Worm (Caenorhabditis elegans) whole organism, L3 larva: ENCODE measurements around the gene clec-239.

ENCODE experiments used
- R02D3.7 ChIP-seq: fragments of 150-350 bp; optimal IDR thresholded peaks from 2 replicates; lab custom pipeline; 2014; ENCODE audit warnings: missing biosample characterization, missing genetic modification characterization
- ceh-16 ChIP-seq: sonication (generic microtip); optimal IDR thresholded peaks from 2 replicates; lab custom pipeline; 2017; ENCODE audit warnings: missing biosample characterization, missing genetic modification characterization
- ceh-28 ChIP-seq: fragments of 150-350 bp; optimal IDR thresholded peaks from 2 replicates; lab custom pipeline; 2014; ENCODE audit warnings: missing biosample characterization, missing genetic modification reagents, missing genetic modification characterization
- ceh-82 ChIP-seq: fragments of 150-350 bp; optimal IDR thresholded peaks from 2 replicates; lab custom pipeline; 2014; ENCODE audit warnings: missing biosample characterization, missing genetic modification characterization
- ceh-9 ChIP-seq: sonication (generic microtip); optimal IDR thresholded peaks from 2 replicates; lab custom pipeline; 2018; ENCODE audit warnings: missing biosample characterization, missing genetic modification characterization
- daf-12 ChIP-seq: fragments of 150-350 bp; optimal IDR thresholded peaks from 2 replicates; lab custom pipeline; 2014; ENCODE audit warnings: missing biosample characterization, missing genetic modification reagents, missing genetic modification characterization
- egl-27 ChIP-seq: sonication (generic microtip); optimal IDR thresholded peaks from 4 replicates; lab custom pipeline; 2017; ENCODE audit warnings: missing biosample characterization, missing genetic modification reagents, missing genetic modification characterization
- egl-5 ChIP-seq: fragments of 150-350 bp; optimal IDR thresholded peaks from 2 replicates; lab custom pipeline; 2017; ENCODE audit warnings: missing biosample characterization, missing genetic modification reagents, missing genetic modification characterization, inconsistent platforms
- elt-1 ChIP-seq: fragments of 150-350 bp; optimal IDR thresholded peaks from 2 replicates; lab custom pipeline; 2014; ENCODE audit warnings: missing biosample characterization, missing genetic modification characterization
- elt-3 ChIP-seq, 3 experiments: fragments of 150-350 bp in 1 of 3; sonication (generic microtip) in 2 of 3; optimal IDR thresholded peaks; 2 replicates in 2 of 3; 4 replicates in 1 of 3; lab custom pipeline; 2014 to 2017; ENCODE audit warnings: missing biosample characterization in 3 of 3, missing genetic modification characterization in 3 of 3
- eor-1 ChIP-seq, 2 experiments: fragments of 150-350 bp; optimal IDR thresholded peaks; 2 replicates each; lab custom pipeline; 2014 to 2018; ENCODE audit warnings: missing biosample characterization in 2 of 2, missing genetic modification characterization in 2 of 2
- fkh-10 ChIP-seq: sonication (generic microtip); optimal IDR thresholded peaks from 2 replicates; lab custom pipeline; 2017; ENCODE audit warnings: missing biosample characterization, missing genetic modification reagents, missing genetic modification characterization
- fkh-2 ChIP-seq: fragments of 150-350 bp; optimal IDR thresholded peaks from 2 replicates; lab custom pipeline; 2014; ENCODE audit warnings: missing biosample characterization, missing genetic modification reagents, missing genetic modification characterization
- fos-1 ChIP-seq: fragments of 150-350 bp; optimal IDR thresholded peaks from 2 replicates; lab custom pipeline; 2014; ENCODE audit warnings: missing biosample characterization, missing genetic modification characterization
- jun-1 ChIP-seq: fragments of 150-350 bp; optimal IDR thresholded peaks from 2 replicates; lab custom pipeline; 2014; ENCODE audit warnings: missing biosample characterization, missing genetic modification reagents, missing genetic modification characterization
- lsy-12 ChIP-seq: sonication (generic microtip); optimal IDR thresholded peaks from 2 replicates; lab custom pipeline; 2016; ENCODE audit warnings: mild to moderate bottlenecking, missing genetic modification characterization, missing compliant biosample characterization
- mdl-1 ChIP-seq: fragments of 150-350 bp; optimal IDR thresholded peaks from 2 replicates; lab custom pipeline; 2014; ENCODE audit warnings: missing biosample characterization, missing genetic modification characterization
- mml-1 ChIP-seq: fragments of 150-350 bp; sonication (generic microtip); optimal IDR thresholded peaks from 3 replicates; lab custom pipeline; 2014; ENCODE audit warnings: missing biosample characterization, missing genetic modification characterization
- nfya-1 ChIP-seq: sonication (generic microtip); optimal IDR thresholded peaks from 2 replicates; lab custom pipeline; 2017; ENCODE audit warnings: missing genetic modification characterization, mild to moderate bottlenecking, missing compliant biosample characterization, antibody characterized with exemption, moderate library complexity; ENCODE audit not compliant: insufficient read depth
- nhr-11 ChIP-seq: fragments of 150-350 bp; optimal IDR thresholded peaks from 2 replicates; lab custom pipeline; 2014; ENCODE audit warnings: missing biosample characterization, missing genetic modification characterization
- nhr-23 ChIP-seq: fragments of 150-350 bp; optimal IDR thresholded peaks from 2 replicates; lab custom pipeline; 2014; ENCODE audit warnings: missing biosample characterization, missing genetic modification reagents, missing genetic modification characterization
- nhr-237 ChIP-seq: fragments of 150-350 bp; optimal IDR thresholded peaks from 2 replicates; lab custom pipeline; 2014; ENCODE audit warnings: missing biosample characterization, missing genetic modification characterization
- nhr-25 ChIP-seq: sonication (generic microtip); optimal IDR thresholded peaks from 2 replicates; lab custom pipeline; 2017; ENCODE audit warnings: missing biosample characterization, missing genetic modification characterization
- nhr-43 ChIP-seq: sonication (generic microtip); optimal IDR thresholded peaks from 2 replicates; lab custom pipeline; 2016; ENCODE audit warnings: mild to moderate bottlenecking, missing genetic modification characterization, missing compliant biosample characterization; ENCODE audit not compliant: poor library complexity, severe bottlenecking
- nhr-67 ChIP-seq: fragments of 150-350 bp; optimal IDR thresholded peaks from 2 replicates; lab custom pipeline; 2014; ENCODE audit warnings: missing biosample characterization, missing genetic modification characterization
- nhr-76 ChIP-seq: fragments of 150-350 bp; sonication (generic microtip); optimal IDR thresholded peaks from 5 replicates; lab custom pipeline; 2014; ENCODE audit warnings: missing biosample characterization, missing genetic modification characterization
- pha-4 ChIP-seq: fragments of 150-350 bp; optimal IDR thresholded peaks from 2 replicates; lab custom pipeline; 2014; ENCODE audit warnings: missing biosample characterization, missing genetic modification reagents, missing genetic modification characterization
- pqm-1 ChIP-seq: fragments of 150-350 bp; optimal IDR thresholded peaks from 2 replicates; lab custom pipeline; 2017; ENCODE audit warnings: missing biosample characterization, missing genetic modification characterization, inconsistent platforms
- skn-1 ChIP-seq: fragments of 150-350 bp; optimal IDR thresholded peaks from 2 replicates; lab custom pipeline; 2014; ENCODE audit warnings: missing biosample characterization, missing genetic modification characterization
- snpc-4 ChIP-seq: fragments of 150-350 bp; optimal IDR thresholded peaks from 2 replicates; lab custom pipeline; 2014; ENCODE audit warnings: missing biosample characterization, missing genetic modification characterization
- tbx-2 ChIP-seq: sonication (generic microtip); optimal IDR thresholded peaks from 2 replicates; lab custom pipeline; 2016; ENCODE audit warnings: mild to moderate bottlenecking, missing genetic modification characterization, missing compliant biosample characterization
- unc-39 ChIP-seq: sonication (generic microtip); optimal IDR thresholded peaks from 4 replicates; lab custom pipeline; 2017; ENCODE audit warnings: missing biosample characterization, missing genetic modification characterization
- unc-62 ChIP-seq: fragments of 150-350 bp; sonication (generic microtip); optimal IDR thresholded peaks from 4 replicates; lab custom pipeline; 2014; ENCODE audit warnings: missing biosample characterization, missing genetic modification reagents, missing genetic modification characterization
- zag-1 ChIP-seq: fragments of 150-350 bp; optimal IDR thresholded peaks from 2 replicates; lab custom pipeline; 2014; ENCODE audit warnings: missing biosample characterization, missing genetic modification characterization
- ztf-11 ChIP-seq: fragments of 150-350 bp; optimal IDR thresholded peaks from 2 replicates; lab custom pipeline; 2014; ENCODE audit warnings: missing biosample characterization, missing genetic modification characterization
- ztf-4 ChIP-seq: fragments of 150-350 bp; optimal IDR thresholded peaks from 2 replicates; lab custom pipeline; 2014; ENCODE audit warnings: missing biosample characterization, missing genetic modification characterization

Gene clec-239

DNA sequence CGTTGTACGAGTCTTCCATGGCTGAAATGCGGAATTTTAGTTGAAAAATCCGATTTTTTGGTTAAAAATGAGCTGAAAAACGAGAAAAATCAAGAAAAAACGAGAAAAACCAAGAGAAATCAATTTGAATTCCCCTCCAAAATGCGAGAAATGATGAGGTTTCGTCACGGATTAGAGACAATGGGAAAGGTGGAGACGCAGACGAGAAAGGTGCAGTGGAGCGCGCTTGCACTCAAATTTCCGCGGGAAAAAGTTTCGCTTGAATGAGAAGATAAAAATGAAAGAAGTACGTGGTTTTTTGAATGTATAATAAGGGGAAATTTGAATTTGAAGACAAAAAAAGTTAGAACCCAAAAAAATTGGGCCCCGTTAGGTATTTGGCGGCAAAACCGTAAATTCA, 9.3 kb downstream of the clec-239 start, which contains the start of gene efl-1 (continued):
- TF ChIP-seq tbx-2 (tag; lab: Kevin White, UChicago) (peak; percentile 64), fkh-2 (tag; lab: Kevin White, UChicago) (no peak), mml-1 (tag; lab: Kevin White, UChicago) (no peak), nhr-67 (tag; lab: Kevin White, UChicago) (no peak), ceh-16 (no peak), R02D3.7 (tag; lab: Kevin White, UChicago) (peak; percentile 81), unc-39 (tag; lab: Kevin White, UChicago) (no peak), nhr-11 (tag; lab: Kevin White, UChicago) (no peak), mdl-1 (tag; lab: Kevin White, UChicago) (no peak), skn-1 (tag; lab: Kevin White, UChicago) (peak; percentile 93), nhr-25 (peak; percentile 87), egl-5 (tag; lab: Kevin White, UChicago) (peak; percentile 97), nhr-23 (tag; lab: Kevin White, UChicago) (peak; percentile 94), eor-1 (tag; optimal IDR thresholded peaks at IDR 0.05; lab: Kevin White, UChicago) (no peak), pha-4 (peak; percentile 93), elt-3 (tag; optimal IDR thresholded peaks at IDR 0.05; lab: Kevin White, UChicago) (no peak), nhr-76 (no peak)

DNA sequence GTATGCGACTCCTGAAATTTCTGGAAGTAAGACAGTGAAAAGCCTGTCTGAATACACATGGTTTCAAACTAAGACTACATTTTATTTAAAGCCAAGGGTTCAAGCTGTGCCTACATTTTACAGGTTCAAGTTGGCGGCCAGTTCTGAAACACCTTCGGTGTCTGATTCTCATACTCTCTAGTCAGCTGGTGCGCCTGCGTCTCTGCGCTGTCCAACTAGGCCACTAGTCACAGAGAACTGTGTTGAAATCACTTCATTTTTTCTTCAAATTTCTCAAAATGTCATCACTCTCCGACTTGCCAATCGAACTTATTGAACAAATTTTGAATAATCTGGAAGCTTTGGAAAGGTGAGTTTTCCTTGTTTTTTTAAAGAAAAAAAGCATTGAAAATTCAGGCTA, 10.3 kb downstream of the clec-239 start, which contains the start of gene fbxa-90:
Gene fbxa-90 (plus strand): TSS at position 179 of the 400 bp plus-strand sequence.
- TF ChIP-seq nhr-43 = no peak
- TF ChIP-seq nhr-23 (tag; lab: Kevin White, UChicago) = no peak
- TF ChIP-seq ztf-11 = no peak
- TF ChIP-seq ceh-9 (tag; lab: Kevin White, UChicago) = no peak
- TF ChIP-seq lsy-12 (tag; lab: Kevin White, UChicago) = no peak
- no peak for TF ChIP-seq fkh-2 (tag; lab: Kevin White, UChicago)
- no peak for TF ChIP-seq snpc-4
- TF ChIP-seq tbx-2 (tag; lab: Kevin White, UChicago) = no peak
- TF ChIP-seq egl-27 (tag; lab: Kevin White, UChicago) = no peak
- TF ChIP-seq ceh-28 (tag; lab: Kevin White, UChicago) = no peak
- TF ChIP-seq ztf-4 (tag; lab: Kevin White, UChicago) = no peak
- TF ChIP-seq, all 47 proteins: peak for 0

DNA sequence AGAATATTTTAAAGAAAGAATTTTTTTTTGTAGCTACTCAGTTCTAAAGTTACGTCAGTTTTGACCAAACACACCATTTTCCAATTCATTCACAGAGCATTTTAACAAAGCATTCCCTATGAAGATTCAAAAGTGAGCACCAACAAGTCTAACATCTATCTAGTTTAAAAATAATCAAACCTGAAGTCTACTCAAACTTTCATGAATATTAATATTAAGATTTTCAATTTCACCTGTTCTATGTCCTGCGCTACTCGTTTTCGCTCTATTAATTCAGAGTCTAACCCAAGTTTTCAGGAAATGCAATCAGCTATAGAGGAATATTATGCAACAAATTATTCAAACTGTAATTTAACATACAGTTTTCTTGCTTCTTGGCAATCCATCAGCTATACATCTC, 15.8 kb downstream of the clec-239 start, which contains the start of gene srh-119:
Gene srh-119 (plus strand): TSS at position 301 of the 400 bp plus-strand sequence.
- TF ChIP-seq elt-1 (tag; lab: Kevin White, UChicago) (no peak), skn-1 (tag; lab: Kevin White, UChicago) (no peak), lsy-12 (tag; lab: Kevin White, UChicago) (no peak), nhr-25 (no peak), pqm-1 (tag; lab: Kevin White, UChicago) (no peak), nhr-23 (tag; lab: Kevin White, UChicago) (no peak), nhr-76 (no peak), nfya-1 (tag; lab: Kevin White, UChicago) (no peak), mdl-1 (tag; lab: Kevin White, UChicago) (no peak), mml-1 (tag; lab: Kevin White, UChicago) (no peak), nhr-237 (no peak), daf-12 (tag; lab: Kevin White, UChicago) (no peak), ceh-16 (no peak), nhr-11 (tag; lab: Kevin White, UChicago) (no peak)
- TF ChIP-seq, all 47 proteins: peak for 0

DNA sequence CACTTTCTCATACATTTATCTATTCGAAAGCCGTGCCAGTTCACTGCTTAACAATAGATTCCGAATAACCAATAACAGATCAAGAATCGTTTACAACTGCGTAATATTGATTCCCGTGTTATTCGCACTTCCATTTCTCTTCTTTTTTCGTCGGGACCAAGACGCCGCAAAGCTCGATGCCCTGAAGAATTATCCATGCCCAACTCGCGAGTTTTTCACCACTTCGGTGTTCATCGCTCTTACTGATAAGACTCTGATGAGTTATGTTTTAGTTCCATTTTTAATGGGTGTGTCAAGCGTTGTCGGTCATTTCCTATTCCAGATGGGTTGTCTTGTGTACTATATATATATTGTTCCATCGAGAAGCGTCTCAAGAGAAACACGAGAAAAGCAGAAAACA, 17.0 kb downstream of the clec-239 start:
- TF ChIP-seq ceh-82 (no peak), fkh-10 (GFP tag; lab: Kevin White, UChicago) (no peak), fos-1 (tag; lab: Kevin White, UChicago) (no peak), egl-5 (tag; lab: Kevin White, UChicago) (no peak)

DNA sequence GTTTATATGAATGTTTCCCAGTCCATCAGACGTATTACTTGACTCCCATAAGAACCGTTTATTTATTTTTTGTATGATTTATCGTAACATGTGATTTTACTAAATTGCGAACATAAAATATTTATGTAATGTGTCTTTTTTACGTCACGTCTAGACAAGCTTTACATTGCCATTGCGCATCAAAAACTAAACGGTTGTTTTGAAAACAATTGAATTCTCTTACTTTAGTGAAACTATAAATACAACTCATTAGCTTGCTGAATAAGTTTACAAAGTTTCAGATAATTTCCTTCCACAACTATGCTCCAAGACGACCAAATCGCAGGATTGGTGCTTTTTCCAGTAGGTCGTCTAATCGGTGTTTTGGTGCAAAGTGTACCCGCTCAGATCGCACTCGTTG, 18.6 kb downstream of the clec-239 start, which contains the start of gene srx-54:
Gene srx-54 (plus strand): TSS at position 301 of the 400 bp plus-strand sequence.
- no peak for TF ChIP-seq zag-1 (tag; lab: Kevin White, UChicago)
- no peak for TF ChIP-seq nhr-11 (tag; lab: Kevin White, UChicago)
- TF ChIP-seq nhr-76 = no peak
- TF ChIP-seq nfya-1 (tag; lab: Kevin White, UChicago) = no peak
- TF ChIP-seq pqm-1 (tag; lab: Kevin White, UChicago) = no peak
- no peak for TF ChIP-seq nhr-25
- no peak for TF ChIP-seq jun-1 (tag; lab: Kevin White, UChicago)
- no peak for TF ChIP-seq unc-62 (GFP tag; lab: Kevin White, UChicago)
- TF ChIP-seq ceh-82 = no peak
- TF ChIP-seq nhr-67 (tag; lab: Kevin White, UChicago) = no peak
